Fruit fly (Drosophila melanogaster): ENCODE data around the gene CG6184.
A peak's percentile ranks its signal among the peaks of the same experiment; 100 is the strongest.

The CG6184 gene

dm6 chr3R:19672905-19673304, 15.2 kb upstream of the CG6184 start (continued):
- TF ChIP-seq ranshi (GFP tag; IDR thresholded peaks at IDR 0.05) (no peak), CG15514 (GFP tag; optimal IDR thresholded peaks at IDR 0.05) (no peak), CG18599 (GFP tag; optimal IDR thresholded peaks at IDR 0.05) (peak; percentile 59), ken (GFP tag; IDR thresholded peaks at IDR 0.05) (no peak), CG6791 (GFP tag; IDR thresholded peaks at IDR 0.05; ENCODE audit: partially characterized antibody) (no peak), CG10366 (GFP tag; IDR thresholded peaks at IDR 0.05) (no peak), zen (tag; optimal IDR thresholded peaks at IDR 0.05) (no peak), Xrp1 (GFP tag; IDR thresholded peaks at IDR 0.05) (peak; percentile 34; the same call in 1 of the 2 replicates), CG8765 (GFP tag; IDR thresholded peaks at IDR 0.05) (no peak), Fer1 (GFP tag; optimal IDR thresholded peaks at IDR 0.05) (peak; percentile 42), Blimp-1 (GFP tag; optimal IDR thresholded peaks at IDR 0.05) (no peak), eve (GFP tag; optimal IDR thresholded peaks at IDR 0.05) (no peak), MTF-1 (GFP tag; optimal IDR thresholded peaks at IDR 0.05; ENCODE audit: borderline replicate concordance) (no peak), Ada2b (GFP tag; IDR thresholded peaks at IDR 0.05) (0 out of 2 replicates have a peak, but pooled peaks have one; percentile 4), Usf (GFP tag; optimal IDR thresholded peaks at IDR 0.05) (no peak), Lpt (GFP tag; optimal IDR thresholded peaks at IDR 0.05) (no peak), CG2875 (GFP tag; optimal IDR thresholded peaks at IDR 0.05) (no peak), CG14965 (GFP tag; optimal IDR thresholded peaks at IDR 0.05; ENCODE audit: borderline replicate concordance) (no peak), chm (GFP tag; IDR thresholded peaks at IDR 0.05) (no peak), CG16813 (GFP tag; IDR thresholded peaks at IDR 0.05; ENCODE audit: partially characterized antibody) (no peak), onecut (GFP tag; IDR thresholded peaks at IDR 0.05) (no peak), CG14050 (GFP tag; IDR thresholded peaks at IDR 0.05) (no peak), CG11093 (GFP tag; IDR thresholded peaks at IDR 0.05) (no peak), gcm (GFP tag; optimal IDR thresholded peaks at IDR 0.05) (no peak), slou (GFP tag; optimal IDR thresholded peaks at IDR 0.05) (no peak), CG15479 (GFP tag; optimal IDR thresholded peaks at IDR 0.05) (no peak), fd3F (GFP tag; optimal IDR thresholded peaks at IDR 0.05) (no peak), Ptx1 (GFP tag; IDR thresholded peaks at IDR 0.05) (peak; percentile 27; the same call in 1 of the 2 replicates), CG3163 (GFP tag; optimal IDR thresholded peaks at IDR 0.05) (no peak), Lim3 (GFP tag; IDR thresholded peaks at IDR 0.05) (no peak), CG1792 (GFP tag; optimal IDR thresholded peaks at IDR 0.05) (no peak), mirr (GFP tag; optimal IDR thresholded peaks at IDR 0.05) (no peak), Stat92E (GFP tag; optimal IDR thresholded peaks at IDR 0.05) (no peak), unpg (GFP tag; optimal IDR thresholded peaks at IDR 0.05) (no peak), Hmx (GFP tag; optimal IDR thresholded peaks at IDR 0.05) (no peak), croc (GFP tag; conservative IDR thresholded peaks at IDR 0.05) (no peak), Eip74EF (GFP tag; optimal IDR thresholded peaks at IDR 0.05) (no peak), Nf-YC (tag; optimal IDR thresholded peaks at IDR 0.05) (no peak), CG2199 (GFP tag; IDR thresholded peaks at IDR 0.05) (no peak), CG7987 (GFP tag; optimal IDR thresholded peaks at IDR 0.05) (no peak), en (GFP tag; optimal IDR thresholded peaks at IDR 0.05) (no peak), odd (GFP tag; optimal IDR thresholded peaks at IDR 0.05) (no peak), CG12236 (GFP tag; optimal IDR thresholded peaks at IDR 0.05) (no peak), CG13775 (GFP tag; optimal IDR thresholded peaks at IDR 0.05) (no peak), CG4854 (GFP tag; optimal IDR thresholded peaks at IDR 0.05) (no peak), CG10274 (GFP tag; optimal IDR thresholded peaks at IDR 0.05) (no peak), dmrt99B (tag; optimal IDR thresholded peaks at IDR 0.05) (peak; percentile 2), CG11504 (tag; optimal IDR thresholded peaks at IDR 0.05) (peak; percentile 37), CkIIα-i1 (GFP tag; IDR thresholded peaks at IDR 0.05) (no peak), z (GFP tag; IDR thresholded peaks at IDR 0.05) (no peak), Meics (GFP tag; optimal IDR thresholded peaks at IDR 0.05) (peak; percentile 31)
